Fruit fly (Drosophila melanogaster): ENCODE data around the gene Arglu1.

Arglu1 gene

dm6 chr2L:9887856-9888269 lies 50.1 kb downstream of the Arglu1 start, which contains the start of gene Fkbp59 (continued):
- TF ChIP-seq twi (tag; optimal IDR thresholded peaks at IDR 0.05), result no peak
- no peak for TF ChIP-seq pan (optimal IDR thresholded peaks at IDR 0.05)
- no peak for TF ChIP-seq pan (GFP tag; optimal IDR thresholded peaks at IDR 0.05 in 1 of 2, IDR thresholded peaks at IDR 0.05 in 1 of 2)
- no peak for TF ChIP-seq zf30C (GFP tag; optimal IDR thresholded peaks at IDR 0.05)
- TF ChIP-seq Atf3 (GFP tag; optimal IDR thresholded peaks at IDR 0.05), result no peak
- TF ChIP-seq Rx (GFP tag; IDR thresholded peaks at IDR 0.05), result no peak
- TF ChIP-seq CG11247 (GFP tag; IDR thresholded peaks at IDR 0.05), result no peak
- TF ChIP-seq Fer2 (tag; optimal IDR thresholded peaks at IDR 0.05), result no peak
- no peak for TF ChIP-seq CG11456 (GFP tag; IDR thresholded peaks at IDR 0.05)
- TF ChIP-seq inv (GFP tag; IDR thresholded peaks at IDR 0.05; ENCODE audit: partially characterized antibody), result peak; percentile 55
- peak; percentile 96 for TF ChIP-seq nerfin-2 (GFP tag; IDR thresholded peaks at IDR 0.05; ENCODE audit: partially characterized antibody)
- no peak for TF ChIP-seq CG31441 (GFP tag; IDR thresholded peaks at IDR 0.05)
- peak; percentile 54 for TF ChIP-seq CG8290 (GFP tag; optimal IDR thresholded peaks at IDR 0.05)
- TF ChIP-seq CG8290 (tag; optimal IDR thresholded peaks at IDR 0.05), result peak in 1 of 2 experiments; percentile 79
- 0 out of 2 replicates have a peak, but pooled peaks have one; percentile 45 for TF ChIP-seq vvl (GFP tag; IDR thresholded peaks at IDR 0.05)
- TF ChIP-seq CG10321 (GFP tag; IDR thresholded peaks at IDR 0.05), result no peak
- TF ChIP-seq grau (tag; optimal IDR thresholded peaks at IDR 0.05), result peak; percentile 22
- TF ChIP-seq crc (GFP tag; optimal IDR thresholded peaks at IDR 0.05), result no peak
- no peak for TF ChIP-seq CG2199 (GFP tag; IDR thresholded peaks at IDR 0.05)
- TF ChIP-seq seq (GFP tag; IDR thresholded peaks at IDR 0.05), result no peak
- TF ChIP-seq CG8478 (optimal IDR thresholded peaks at IDR 0.05), result no peak
- no peak for TF ChIP-seq CG2678 (tag; optimal IDR thresholded peaks at IDR 0.05)
- no peak for TF ChIP-seq sob (GFP tag; IDR thresholded peaks at IDR 0.05)
- no peak for TF ChIP-seq Max (GFP tag; optimal IDR thresholded peaks at IDR 0.05)
- no peak for TF ChIP-seq kah (GFP tag; optimal IDR thresholded peaks at IDR 0.05)
- no peak for TF ChIP-seq CG15011 (GFP tag; optimal IDR thresholded peaks at IDR 0.05)
- no peak for TF ChIP-seq CG18011 (GFP tag; optimal IDR thresholded peaks at IDR 0.05)
- TF ChIP-seq lov (optimal IDR thresholded peaks at IDR 0.05), result no peak
- TF ChIP-seq lov (GFP tag; IDR thresholded peaks at IDR 0.05), result no peak
- peak; percentile 59 for TF ChIP-seq Rfx (GFP tag; IDR thresholded peaks at IDR 0.05)
- TF ChIP-seq Ravus (GFP tag; IDR thresholded peaks at IDR 0.05), result no peak
- TF ChIP-seq CG32532 (GFP tag; IDR thresholded peaks at IDR 0.05), result peak; percentile 15; the same call in 1 of the 2 replicates
- no peak for TF ChIP-seq dimm (GFP tag; IDR thresholded peaks at IDR 0.05)
- no peak for TF ChIP-seq NfI (GFP tag; optimal IDR thresholded peaks at IDR 0.05)
- no peak for TF ChIP-seq Gsc (GFP tag; IDR thresholded peaks at IDR 0.05)
- TF ChIP-seq CG1024 (GFP tag; IDR thresholded peaks at IDR 0.05), result no peak
- TF ChIP-seq CG2116 (GFP tag; optimal IDR thresholded peaks at IDR 0.05), result peak; percentile 33
- no peak for TF ChIP-seq CG43689 (GFP tag; IDR thresholded peaks at IDR 0.05)
- TF ChIP-seq vnd (GFP tag; IDR thresholded peaks at IDR 0.05; ENCODE audit: partially characterized antibody), result peak; percentile 88
- TF ChIP-seq CG17802 (tag; optimal IDR thresholded peaks at IDR 0.05), result no peak
- TF ChIP-seq CG8281 (tag; optimal IDR thresholded peaks at IDR 0.05), result no peak
- TF ChIP-seq CG13296 (GFP tag; optimal IDR thresholded peaks at IDR 0.05), result no peak
- no peak for TF ChIP-seq HHEX (GFP tag; optimal IDR thresholded peaks at IDR 0.05)
- TF ChIP-seq Spps (tag; optimal IDR thresholded peaks at IDR 0.05), result no peak
- no peak for TF ChIP-seq CG18476 (GFP tag; optimal IDR thresholded peaks at IDR 0.05)
- no peak for TF ChIP-seq Nf-YA (GFP tag; IDR thresholded peaks at IDR 0.05)
- TF ChIP-seq CG6654 (GFP tag; optimal IDR thresholded peaks at IDR 0.05), result no peak
- TF ChIP-seq CG30403 (GFP tag; optimal IDR thresholded peaks at IDR 0.05), result no peak
- TF ChIP-seq Lhr (GFP tag; optimal IDR thresholded peaks at IDR 0.05), result peak; percentile 58
- TF ChIP-seq CG16863 (GFP tag; optimal IDR thresholded peaks at IDR 0.05), result no peak
- TF ChIP-seq gfzf (GFP tag; optimal IDR thresholded peaks at IDR 0.05), result peak; percentile 85
- TF ChIP-seq CTCF (GFP tag; optimal IDR thresholded peaks at IDR 0.05), result peak; percentile 95
- no peak for TF ChIP-seq cad (GFP tag; optimal IDR thresholded peaks at IDR 0.05)
- no peak for TF ChIP-seq kni (GFP tag; optimal IDR thresholded peaks at IDR 0.05)
